Worm (Caenorhabditis elegans): ENCODE measurements around the gene str-71.

DNA sequence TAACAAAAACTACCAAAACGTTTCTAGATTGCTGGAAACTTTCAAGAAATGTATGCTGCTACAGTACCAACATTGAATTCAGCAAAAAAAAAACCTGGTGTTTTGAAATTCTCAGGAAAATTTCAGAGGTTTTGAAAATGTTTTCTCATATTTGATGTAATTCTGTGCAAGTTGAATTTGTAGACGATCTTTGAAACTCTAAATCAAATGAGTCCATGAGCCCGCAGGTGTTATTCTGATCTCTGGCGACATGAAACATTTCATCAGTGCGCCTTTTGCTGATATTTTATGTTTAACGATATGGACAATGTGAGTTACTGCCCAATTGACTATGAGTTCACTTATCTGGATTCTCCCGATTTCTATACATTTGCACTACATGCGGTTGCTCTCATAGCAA, 34.7 kb upstream of the str-71 start, which contains the start of gene srh-218:
- no peak for TF ChIP-seq dao-5 (tag; optimal IDR thresholded peaks at IDR 0.05)
- no peak for TF ChIP-seq him-1 (tag; optimal IDR thresholded peaks at IDR 0.05)

Data from whole organism, L4/young adult.